Worm (Caenorhabditis elegans) whole organism, L1 larva: ENCODE measurements around the gene K07E3.4.
A peak's percentile ranks its signal among the peaks of the same experiment; 100 is the strongest.

ENCODE experiments used
- C16A3.4 ChIP-seq: fragments of 150-350 bp; optimal IDR thresholded peaks from 2 replicates; lab custom pipeline; 2014; ENCODE audit warnings: missing biosample characterization, missing genetic modification characterization
- C34B4.2 ChIP-seq: sonication (generic microtip); optimal IDR thresholded peaks from 2 replicates; lab custom pipeline; 2017; ENCODE audit warnings: mild to moderate bottlenecking, missing genetic modification characterization, missing compliant biosample characterization
- Y116A8C.19 ChIP-seq: sonication (generic microtip); optimal IDR thresholded peaks from 2 replicates; lab custom pipeline; 2016; ENCODE audit warnings: missing compliant biosample characterization, missing genetic modification characterization, borderline replicate concordance
- aha-1 ChIP-seq: fragments of 150-350 bp; optimal IDR thresholded peaks from 2 replicates; lab custom pipeline; 2014; ENCODE audit warnings: missing biosample characterization, missing genetic modification characterization
- blmp-1 ChIP-seq: fragments of 150-350 bp; optimal IDR thresholded peaks from 2 replicates; lab custom pipeline; 2014; ENCODE audit warnings: missing biosample characterization, missing genetic modification characterization
- ceh-8 ChIP-seq: fragments of 200-800 bp; sonication (Bioruptor generic); optimal IDR thresholded peaks from 2 replicates; lab custom pipeline; 2018; ENCODE audit warnings: mild to moderate bottlenecking, missing genetic modification characterization, moderate library complexity, missing compliant biosample characterization
- ceh-82 ChIP-seq, 3 experiments: fragments of 150-350 bp in 1 of 3; sonication (generic microtip) in 2 of 3; optimal IDR thresholded peaks; 2 replicates each; lab custom pipeline; 2014 to 2017; ENCODE audit warnings: missing biosample characterization in 3 of 3, missing genetic modification characterization in 3 of 3
- ceh-88 ChIP-seq: fragments of 200-800 bp; sonication (Bioruptor generic); IDR thresholded peaks from 2 replicates; pipeline ENCODE4 v1.3.6; 2022; ENCODE audit warnings: missing genetic modification characterization, missing compliant biosample characterization
- dpl-1 ChIP-seq, 3 experiments: fragments of 150-350 bp in 2 of 3; sonication (generic microtip) in 1 of 3; optimal IDR thresholded peaks; 2 replicates each; lab custom pipeline; 2014 to 2017; ENCODE audit warnings: missing biosample characterization in 3 of 3, missing genetic modification characterization in 3 of 3, missing genetic modification reagents in 3 of 3
- efl-1 ChIP-seq, 4 experiments: fragments of 150-350 bp; optimal IDR thresholded peaks in 3 of 4; peaks in 1 of 4; 1 replicate in 1 of 4; 2 replicates in 3 of 4; lab custom pipeline; 2014; ENCODE audit warnings: missing biosample characterization in 2 of 4, missing genetic modification characterization in 2 of 4, missing genetic modification reagents in 2 of 4
- egl-13 ChIP-seq: sonication (generic microtip); optimal IDR thresholded peaks from 2 replicates; lab custom pipeline; 2016; ENCODE audit warnings: missing genotype, missing genetic modification reagents, missing genetic modification characterization, missing compliant biosample characterization
- elt-2 ChIP-seq: sonication (generic microtip); optimal IDR thresholded peaks from 2 replicates; lab custom pipeline; 2016; ENCODE audit warnings: missing genetic modification characterization, mild to moderate bottlenecking, inconsistent platforms, missing compliant biosample characterization, missing genetic modification reagents
- ets-5 ChIP-seq: fragments of 200-800 bp; sonication (Bioruptor generic); IDR thresholded peaks from 2 replicates; pipeline ENCODE4 v1.3.6; 2022; ENCODE audit warnings: missing genetic modification characterization, missing compliant biosample characterization
- fkh-4 ChIP-seq: sonication (generic microtip); optimal IDR thresholded peaks from 2 replicates; lab custom pipeline; 2016; ENCODE audit warnings: missing compliant biosample characterization, missing genetic modification characterization, borderline replicate concordance
- fkh-8 ChIP-seq: sonication (generic microtip); optimal IDR thresholded peaks from 2 replicates; lab custom pipeline; 2016; ENCODE audit warnings: mild to moderate bottlenecking, missing genetic modification characterization, missing compliant biosample characterization
- grh-1 ChIP-seq: fragments of 200-800 bp; sonication (Bioruptor generic); IDR thresholded peaks from 2 replicates; pipeline ENCODE4 v1.3.6; 2022; ENCODE audit warnings: missing genetic modification reagents, missing genetic modification characterization, missing compliant biosample characterization
- hpl-2 ChIP-seq: fragments of 150-350 bp; optimal IDR thresholded peaks from 2 replicates; lab custom pipeline; 2014; ENCODE audit warnings: missing biosample characterization, missing genetic modification reagents, missing genetic modification characterization
- irx-1 ChIP-seq: sonication (generic microtip); optimal IDR thresholded peaks from 2 replicates; lab custom pipeline; 2016; ENCODE audit warnings: missing genetic modification characterization, missing compliant biosample characterization
- isw-1 ChIP-seq: fragments of 200-800 bp; sonication (Bioruptor generic); IDR thresholded peaks from 2 replicates; pipeline ENCODE4 v1.3.6; 2022; ENCODE audit warnings: missing genetic modification characterization, missing compliant biosample characterization
- lin-14 ChIP-seq: fragments of 200-800 bp; sonication (Bioruptor generic); optimal IDR thresholded peaks from 2 replicates; lab custom pipeline; 2018; ENCODE audit warnings: mild to moderate bottlenecking, missing genetic modification characterization, moderate library complexity, missing compliant biosample characterization
- lir-3 ChIP-seq: sonication (generic microtip); optimal IDR thresholded peaks from 2 replicates; lab custom pipeline; 2016; ENCODE audit warnings: mild to moderate bottlenecking, missing genetic modification characterization, moderate library complexity, missing compliant biosample characterization; ENCODE audit not compliant: poor library complexity
- mep-1 ChIP-seq: fragments of 150-350 bp; optimal IDR thresholded peaks from 2 replicates; lab custom pipeline; 2014; ENCODE audit warnings: missing biosample characterization, missing genetic modification characterization
- nhr-20 ChIP-seq: sonication (generic microtip); optimal IDR thresholded peaks from 2 replicates; lab custom pipeline; 2016; ENCODE audit warnings: mild to moderate bottlenecking, missing genetic modification characterization, missing compliant biosample characterization
- nhr-71 ChIP-seq: sonication (generic microtip); optimal IDR thresholded peaks from 2 replicates; lab custom pipeline; 2016; ENCODE audit warnings: mild to moderate bottlenecking, missing genetic modification characterization, moderate library complexity, missing compliant biosample characterization
- nhr-77 ChIP-seq: fragments of 150-350 bp; optimal IDR thresholded peaks from 2 replicates; lab custom pipeline; 2014; ENCODE audit warnings: missing biosample characterization, missing genetic modification characterization
- nhr-84 ChIP-seq: sonication (generic microtip); optimal IDR thresholded peaks from 2 replicates; lab custom pipeline; 2017; ENCODE audit warnings: missing biosample characterization, missing genetic modification characterization
- nhr-85 ChIP-seq: sonication (generic microtip); peaks from one replicate; lab custom pipeline; 2016; ENCODE audit warnings: missing genetic modification characterization, inconsistent platforms, missing compliant biosample characterization
- pax-3 ChIP-seq: fragments of 200-800 bp; sonication (Bioruptor generic); optimal IDR thresholded peaks from 2 replicates; lab custom pipeline; 2018; ENCODE audit warnings: mild to moderate bottlenecking, missing genetic modification characterization, moderate library complexity, missing compliant biosample characterization
- pqm-1 ChIP-seq: sonication (generic microtip); optimal IDR thresholded peaks from 3 replicates; lab custom pipeline; 2017; ENCODE audit warnings: missing biosample characterization, missing genetic modification characterization
- snu-23 ChIP-seq: sonication (generic microtip); optimal IDR thresholded peaks from 2 replicates; lab custom pipeline; 2016; ENCODE audit warnings: missing genetic modification characterization, missing compliant biosample characterization
- sup-37 ChIP-seq: fragments of 200-800 bp; sonication (Bioruptor generic); optimal IDR thresholded peaks from 2 replicates; lab custom pipeline; 2018; ENCODE audit warnings: mild to moderate bottlenecking, missing genetic modification characterization, missing compliant biosample characterization
- swsn-7 ChIP-seq: sonication (generic microtip); optimal IDR thresholded peaks from 2 replicates; lab custom pipeline; 2016; ENCODE audit warnings: missing genetic modification characterization, missing compliant biosample characterization
- tbx-2 ChIP-seq: sonication (generic microtip); optimal IDR thresholded peaks from 2 replicates; lab custom pipeline; 2016; ENCODE audit warnings: missing genetic modification characterization, missing compliant biosample characterization
- unc-30 ChIP-seq: sonication (generic microtip); optimal IDR thresholded peaks from 2 replicates; lab custom pipeline; 2017; ENCODE audit warnings: missing biosample characterization, missing genetic modification characterization
- unc-86 ChIP-seq: sonication (generic microtip); optimal IDR thresholded peaks from 2 replicates; lab custom pipeline; 2016; ENCODE audit warnings: missing genetic modification characterization, missing compliant biosample characterization
- unc-98 ChIP-seq: fragments of 200-800 bp; sonication (Bioruptor generic); IDR thresholded peaks from 2 replicates; pipeline ENCODE4 v1.3.6; 2022; ENCODE audit warnings: missing genetic modification characterization, missing compliant biosample characterization
- vab-15 ChIP-seq: sonication (generic microtip); optimal IDR thresholded peaks from 2 replicates; lab custom pipeline; 2017; ENCODE audit warnings: missing genotype, mild to moderate bottlenecking, missing genetic modification characterization, missing compliant biosample characterization
- zip-4 ChIP-seq: fragments of 200-800 bp; sonication (Bioruptor generic); optimal IDR thresholded peaks from 2 replicates; lab custom pipeline; 2018; ENCODE audit warnings: mild to moderate bottlenecking, missing genetic modification characterization, moderate library complexity, missing compliant biosample characterization
- ztf-4 ChIP-seq: fragments of 150-350 bp; optimal IDR thresholded peaks from 2 replicates; lab custom pipeline; 2014; ENCODE audit warnings: missing biosample characterization, missing genetic modification characterization

The K07E3.4 gene

ce11 chrX:8084669-8085068, 851 bp upstream of the K07E3.4 start:
- no peak for TF ChIP-seq irx-1 (tag; lab: Kevin White, UChicago)
- 0 out of 2 replicates have a peak, but pooled peaks have one; percentile 8 for TF ChIP-seq grh-1 (GFP tag; lab: Robert Waterston, UW)

ce11 chrX:8083330-8083729, 488 bp downstream of the K07E3.4 start:
- no peak for TF ChIP-seq pqm-1
- TF ChIP-seq aha-1 (tag; lab: Kevin White, UChicago), result no peak
- TF ChIP-seq unc-86, result no peak
- no peak for TF ChIP-seq pax-3 (tag; lab: Kevin White, UChicago)
- TF ChIP-seq ceh-8 (GFP tag; lab: Kevin White, UChicago), result peak; percentile 21
- TF ChIP-seq nhr-85 (tag; lab: Kevin White, UChicago), result no peak
- TF ChIP-seq swsn-7 (tag; lab: Kevin White, UChicago), result no peak
- TF ChIP-seq sup-37 (GFP tag; lab: Kevin White, UChicago), result no peak
- TF ChIP-seq unc-30 (tag; lab: Kevin White, UChicago), result no peak
- TF ChIP-seq tbx-2 (tag; lab: Kevin White, UChicago), result no peak
- no peak for TF ChIP-seq nhr-84 (tag; lab: Kevin White, UChicago)
- TF ChIP-seq nhr-71 (tag; lab: Kevin White, UChicago), result no peak
- peak; percentile 28 for TF ChIP-seq elt-2
- peak; percentile 2 for TF ChIP-seq egl-13 (tag; lab: Kevin White, UChicago)
- no peak for TF ChIP-seq dpl-1 (GFP tag; optimal IDR thresholded peaks at IDR 0.05; lab: Kevin White, UChicago)
- no peak for TF ChIP-seq fkh-8
- no peak for TF ChIP-seq snu-23 (GFP tag; lab: Kevin White, UChicago)
- no peak for TF ChIP-seq blmp-1
- TF ChIP-seq unc-98 (GFP tag; lab: Robert Waterston, UW), result no peak
- TF ChIP-seq hpl-2 (GFP tag; lab: Kevin White, UChicago), result no peak
- TF ChIP-seq lin-14 (GFP tag; lab: Kevin White, UChicago), result no peak
- TF ChIP-seq C34B4.2 (tag; lab: Kevin White, UChicago), result no peak

- TF ChIP-seq lir-3 (tag; lab: Kevin White, UChicago), result no peak
- no peak for TF ChIP-seq Y116A8C.19
- no peak for TF ChIP-seq ceh-88 (GFP tag; lab: Robert Waterston, UW)
- no peak for TF ChIP-seq zip-4 (GFP tag; lab: Kevin White, UChicago)
- no peak for TF ChIP-seq efl-1 (optimal IDR thresholded peaks at IDR 0.05; lab: Kevin White, UChicago)
- TF ChIP-seq efl-1 (GFP tag; optimal IDR thresholded peaks at IDR 0.05 in 1 of 2; lab: Kevin White, UChicago), result no peak
- no peak for TF ChIP-seq ets-5 (GFP tag; lab: Robert Waterston, UW)
- TF ChIP-seq C16A3.4 (tag; lab: Kevin White, UChicago), result no peak
- TF ChIP-seq pax-3 (tag; lab: Kevin White, UChicago), result no peak
- no peak for TF ChIP-seq ztf-4
- TF ChIP-seq vab-15 (tag; lab: Kevin White, UChicago), result no peak
- no peak for TF ChIP-seq nhr-77 (tag; lab: Kevin White, UChicago)
- TF ChIP-seq mep-1, result no peak
- TF ChIP-seq isw-1 (GFP tag; lab: Robert Waterston, UW), result no peak
- TF ChIP-seq fkh-4 (tag; lab: Kevin White, UChicago), result no peak
- TF ChIP-seq unc-98 (GFP tag; lab: Robert Waterston, UW), result no peak
- TF ChIP-seq ceh-82 (tag; optimal IDR thresholded peaks at IDR 0.05; lab: Kevin White, UChicago), result no peak
- no peak for TF ChIP-seq nhr-20 (tag; lab: Kevin White, UChicago)
- TF ChIP-seq, all 84 proteins: peak for 0
Observed at ce11 chrX:8082703-8083102, 1.1 kb downstream of the K07E3.4 start.
